Worm (Caenorhabditis elegans) whole organism, young adult: ENCODE data around the gene twk-45.
"Not testable (repeated sequence)": the region's sequence is repeated elsewhere in the genome, so short reads cannot be mapped to it uniquely, and the experiment has no call there.

Experiments
- B0261.1 ChIP-seq: sonication (generic microtip); optimal IDR thresholded peaks from 2 replicates; lab custom pipeline; 2016; ENCODE audit warnings: mild to moderate bottlenecking, missing genetic modification characterization, moderate library complexity, missing compliant biosample characterization
- C06A6.2 ChIP-seq: fragments of 200-800 bp; sonication (Bioruptor generic); conservative IDR thresholded peaks from 2 replicates; pipeline ENCODE4 v1.3.6; 2022; ENCODE audit warnings: missing genetic modification characterization, missing compliant biosample characterization
- F23B12.7 ChIP-seq: sonication (generic microtip); optimal IDR thresholded peaks from 2 replicates; lab custom pipeline; 2017; ENCODE audit warnings: missing genetic modification characterization, mild to moderate bottlenecking, missing compliant biosample characterization, antibody characterized with exemption, moderate library complexity; ENCODE audit not compliant: insufficient read depth
- F39B2.1 ChIP-seq: fragments of 200-800 bp; sonication (Bioruptor generic); IDR thresholded peaks from 2 replicates; pipeline ENCODE4 v1.3.6; 2022; ENCODE audit warnings: missing genetic modification reagents, missing genetic modification characterization, missing compliant biosample characterization
- K12H6.12 ChIP-seq: fragments of 200-800 bp; sonication (Bioruptor generic); optimal IDR thresholded peaks from 2 replicates; lab custom pipeline; 2018; ENCODE audit warnings: mild to moderate bottlenecking, missing genetic modification characterization, missing compliant biosample characterization
- Y53G8AR.9 ChIP-seq: fragments of 200-800 bp; sonication (Bioruptor generic); conservative IDR thresholded peaks from 2 replicates; pipeline ENCODE4 v1.3.6; 2022; ENCODE audit warnings: missing genetic modification reagents, missing genetic modification characterization, missing compliant biosample characterization
- aptf-2 ChIP-seq: fragments of 200-800 bp; sonication (Bioruptor generic); conservative IDR thresholded peaks from 2 replicates; pipeline ENCODE4 v1.3.6; 2022; ENCODE audit warnings: missing genetic modification reagents, missing genetic modification characterization, missing compliant biosample characterization
- bed-2 ChIP-seq: fragments of 200-800 bp; sonication (Bioruptor generic); IDR thresholded peaks from 2 replicates; pipeline ENCODE4 v1.3.6; 2022; ENCODE audit warnings: missing genetic modification reagents, missing genetic modification characterization, missing compliant biosample characterization
- ccch-3 ChIP-seq: fragments of 200-800 bp; sonication (Bioruptor generic); optimal IDR thresholded peaks from 2 replicates; lab custom pipeline; 2018; ENCODE audit warnings: mild to moderate bottlenecking, missing genetic modification characterization, missing compliant biosample characterization
- dpff-1 ChIP-seq: sonication (generic microtip); optimal IDR thresholded peaks from 2 replicates; lab custom pipeline; 2017; ENCODE audit warnings: mild to moderate bottlenecking, missing genetic modification characterization, missing compliant biosample characterization
- dpl-1 ChIP-seq: fragments of 150-350 bp; optimal IDR thresholded peaks from 2 replicates; lab custom pipeline; 2014; ENCODE audit warnings: missing biosample characterization, missing genetic modification reagents, missing genetic modification characterization
- egl-18 ChIP-seq: fragments of 200-800 bp; sonication (Bioruptor generic); IDR thresholded peaks from 2 replicates; pipeline ENCODE4 v1.3.6; 2022; ENCODE audit warnings: missing genetic modification reagents, missing genetic modification characterization, missing compliant biosample characterization
- ets-4 ChIP-seq: fragments of 200-800 bp; sonication (Bioruptor generic); optimal IDR thresholded peaks from 2 replicates; lab custom pipeline; 2018; ENCODE audit warnings: mild to moderate bottlenecking, missing genetic modification characterization, missing compliant biosample characterization
- hlh-12 ChIP-seq: sonication (generic microtip); optimal IDR thresholded peaks from 2 replicates; lab custom pipeline; 2016; ENCODE audit warnings: missing genetic modification characterization, missing compliant biosample characterization
- hlh-26 ChIP-seq: fragments of 200-800 bp; sonication (Bioruptor generic); conservative IDR thresholded peaks from 2 replicates; pipeline ENCODE4 v1.3.6; 2022; ENCODE audit warnings: missing genetic modification reagents, missing genetic modification characterization, missing compliant biosample characterization
- hmg-20 ChIP-seq: fragments of 200-800 bp; sonication (Bioruptor generic); IDR thresholded peaks from 2 replicates; pipeline ENCODE4 v1.3.6; 2022; ENCODE audit warnings: missing genetic modification reagents, missing genetic modification characterization, missing compliant biosample characterization
- lag-1 ChIP-seq: fragments of 200-800 bp; sonication (Bioruptor generic); IDR thresholded peaks from 2 replicates; pipeline ENCODE4 v1.3.6; 2022; ENCODE audit warnings: missing genetic modification reagents, missing genetic modification characterization, missing compliant biosample characterization
- lin-26 ChIP-seq: fragments of 200-800 bp; sonication (Bioruptor generic); IDR thresholded peaks from 2 replicates; pipeline ENCODE4 v1.3.6; 2022; ENCODE audit warnings: missing genetic modification reagents, missing genetic modification characterization, missing compliant biosample characterization
- lin-54 ChIP-seq: fragments of 200-800 bp; sonication (Bioruptor generic); optimal IDR thresholded peaks from 2 replicates; lab custom pipeline; 2018; ENCODE audit warnings: mild to moderate bottlenecking, missing genetic modification characterization, missing compliant biosample characterization
- madf-6 ChIP-seq: fragments of 200-800 bp; sonication (Bioruptor generic); IDR thresholded peaks from 2 replicates; pipeline ENCODE4 v1.3.6; 2022; ENCODE audit warnings: missing genetic modification reagents, missing genetic modification characterization, missing compliant biosample characterization
- madf-8 ChIP-seq: fragments of 200-800 bp; sonication (Bioruptor generic); conservative IDR thresholded peaks from 2 replicates; pipeline ENCODE4 v1.3.6; 2022; ENCODE audit warnings: missing genetic modification reagents, missing genetic modification characterization, missing compliant biosample characterization
- mxl-1 ChIP-seq: sonication (generic microtip); optimal IDR thresholded peaks from 2 replicates; lab custom pipeline; 2016; ENCODE audit warnings: missing genetic modification characterization, missing compliant biosample characterization
- nhr-27 ChIP-seq: fragments of 200-800 bp; sonication (Bioruptor generic); optimal IDR thresholded peaks from 2 replicates; lab custom pipeline; 2018; ENCODE audit warnings: mild to moderate bottlenecking, missing genetic modification characterization, moderate library complexity, missing compliant biosample characterization
- nhr-80 ChIP-seq: sonication (generic microtip); optimal IDR thresholded peaks from 2 replicates; lab custom pipeline; 2016; ENCODE audit warnings: missing genetic modification characterization, missing compliant biosample characterization
- pbrm-1 ChIP-seq: fragments of 200-800 bp; sonication (Bioruptor generic); IDR thresholded peaks from 2 replicates; pipeline ENCODE4 v1.3.6; 2022; ENCODE audit warnings: missing genetic modification reagents, missing genetic modification characterization, missing compliant biosample characterization
- rpc-1 ChIP-seq, 2 experiments: fragments of 150-350 bp in 1 of 2; sonication (generic microtip) in 1 of 2; optimal IDR thresholded peaks; 2 replicates each; lab custom pipeline; 2014 to 2018; ENCODE audit warnings: missing biosample characterization in 1 of 2, missing genetic modification characterization in 1 of 2, missing genetic modification reagents in 1 of 2, missing genotype in 1 of 2
- sdz-38 ChIP-seq: sonication (generic microtip); optimal IDR thresholded peaks from 2 replicates; lab custom pipeline; 2016; ENCODE audit warnings: missing genotype, missing genetic modification characterization, missing compliant biosample characterization
- snpc-3.4 ChIP-seq: sonication (generic microtip); optimal IDR thresholded peaks from 2 replicates; lab custom pipeline; 2017; ENCODE audit warnings: missing genetic modification characterization, mild to moderate bottlenecking, missing compliant biosample characterization, antibody characterized with exemption, moderate library complexity, missing genotype, missing genetic modification reagents
- snpc-4 ChIP-seq, 5 experiments: fragments of 150-350 bp in 1 of 5; sonication (generic microtip) in 4 of 5; optimal IDR thresholded peaks; 2 replicates each; lab custom pipeline; 2014 to 2018; ENCODE audit warnings: missing genetic modification characterization in 5 of 5, missing biosample characterization in 3 of 5, antibody characterized with exemption in 2 of 5, mild to moderate bottlenecking in 2 of 5, missing compliant biosample characterization in 2 of 5, missing genotype in 2 of 5, moderate library complexity in 2 of 5, missing genetic modification reagents in 1 of 5
- tbx-9 ChIP-seq: sonication (generic microtip); optimal IDR thresholded peaks from 2 replicates; lab custom pipeline; 2016; ENCODE audit warnings: borderline replicate concordance, missing genetic modification characterization, inconsistent platforms, missing compliant biosample characterization
- zfh-2 ChIP-seq: fragments of 200-800 bp; sonication (Bioruptor generic); conservative IDR thresholded peaks from 2 replicates; pipeline ENCODE4 v1.3.6; 2022; ENCODE audit warnings: missing genetic modification reagents, missing genetic modification characterization, missing compliant biosample characterization

twk-45 gene

ce11 chrIII:2801800-2802515, at the start of gene twk-45, which contains the start of gene Y71H2AM.25:
Gene twk-45 (minus strand): TSS chrIII:2801900.
Gene Y71H2AM.25 (plus strand): TSS chrIII:2802465.
- TF ChIP-seq mxl-1 (tag; lab: Kevin White, UChicago) (no peak), ccch-3 (GFP tag; lab: Kevin White, UChicago) (no peak), aptf-2 (GFP tag; lab: Robert Waterston, UW) (no peak), lag-1 (GFP tag; lab: Robert Waterston, UW) (no peak), F23B12.7 (no peak), hlh-26 (GFP tag; lab: Robert Waterston, UW) (no peak), egl-18 (GFP tag; lab: Robert Waterston, UW) (no peak), snpc-3.4 (no peak), B0261.1 (tag; lab: Kevin White, UChicago) (no peak), hmg-20 (GFP tag; lab: Robert Waterston, UW) (no peak), tbx-9 (no peak), zfh-2 (GFP tag; lab: Robert Waterston, UW) (no peak), madf-6 (GFP tag; lab: Robert Waterston, UW) (no peak), madf-8 (no peak)

ce11 chrIII:2846747-2847146, 45.0 kb upstream of the twk-45 start, which contains the start of gene H34I24.1:
Gene H34I24.1 (plus strand): TSS chrIII:2847047.
- not testable (repeated sequence) for TF ChIP-seq nhr-27; bed-2; lin-26 (GFP tag; lab: Robert Waterston, UW)

- TF ChIP-seq ets-4 (GFP tag; lab: Kevin White, UChicago) = peak; percentile 1
- no peak for TF ChIP-seq dpff-1 (tag; lab: Kevin White, UChicago)
- TF ChIP-seq nhr-80 (tag; lab: Kevin White, UChicago) = peak; percentile 55
Measured at ce11 chrIII:2841856-2842373, 40.2 kb upstream of the twk-45 start, which contains the start of gene H34I24.2. Gene H34I24.2 (plus strand): TSS chrIII:2842044.

ce11 chrIII:2840877-2841540, 39.3 kb upstream of the twk-45 start, which contains the start of gene Y71H2AR.2:
Gene Y71H2AR.2 (minus strand): TSS chrIII:2840927.
- no peak for TF ChIP-seq dpl-1 (GFP tag; lab: Kevin White, UChicago)
- TF ChIP-seq lin-54 (GFP tag; lab: Kevin White, UChicago) = no peak
- no peak for TF ChIP-seq snpc-4 (GFP tag; optimal IDR thresholded peaks at IDR 0.05; lab: Kevin White, UChicago)
- TF ChIP-seq snpc-4 (tag; optimal IDR thresholded peaks at IDR 0.05; lab: Kevin White, UChicago) = peak in 2 of 4 experiments; percentile 60 to 81
- no peak for TF ChIP-seq F39B2.1 (GFP tag; lab: Robert Waterston, UW)
- no peak for TF ChIP-seq rpc-1 (optimal IDR thresholded peaks at IDR 0.05; lab: Kevin White, UChicago)
- no peak for TF ChIP-seq rpc-1 (tag; optimal IDR thresholded peaks at IDR 0.05; lab: Kevin White, UChicago)
- no peak for TF ChIP-seq sdz-38 (tag; lab: Kevin White, UChicago)
- no peak for TF ChIP-seq hlh-12 (tag; lab: Kevin White, UChicago)

- no peak for TF ChIP-seq K12H6.12 (tag; lab: Kevin White, UChicago)
- no peak for TF ChIP-seq mxl-1 (tag; lab: Kevin White, UChicago)
- no peak for TF ChIP-seq pbrm-1 (GFP tag; lab: Robert Waterston, UW)
- no peak for TF ChIP-seq C06A6.2 (GFP tag; lab: Robert Waterston, UW)
- TF ChIP-seq Y53G8AR.9 = no peak
Measured at ce11 chrIII:2836339-2836738, 34.6 kb upstream of the twk-45 start, which contains the start of gene josd-1. Gene josd-1 (plus strand): TSS chrIII:2836639.
